Fruit fly (Drosophila melanogaster): ENCODE results near the gene inaF-A.

DNA sequence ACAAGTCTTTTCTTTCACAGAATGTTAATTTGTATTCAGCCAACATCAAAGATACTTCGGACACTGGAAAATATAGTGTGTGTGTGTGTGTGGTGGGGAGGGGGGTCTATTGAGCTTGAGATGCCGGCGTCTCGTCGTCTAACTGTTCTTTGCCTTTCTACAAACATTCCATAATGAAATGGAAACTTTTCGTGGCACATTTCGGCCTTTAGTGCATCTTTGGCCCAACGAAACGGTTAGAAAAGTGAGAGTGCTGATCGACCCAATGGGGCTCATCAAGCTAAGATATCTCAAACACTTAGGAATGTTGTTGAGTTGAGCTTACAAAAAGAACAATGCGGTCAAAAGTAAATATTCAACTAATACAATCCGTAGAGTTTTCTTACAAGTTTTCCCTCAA lies 23.2 kb upstream of the inaF-A start:
- TF ChIP-seq Myc (optimal IDR thresholded peaks at IDR 0.05) (no peak), rgr (GFP tag; optimal IDR thresholded peaks at IDR 0.05) (no peak), usp (GFP tag; optimal IDR thresholded peaks at IDR 0.05) (no peak), Mio (GFP tag; optimal IDR thresholded peaks at IDR 0.05) (no peak), psq (GFP tag; optimal IDR thresholded peaks at IDR 0.05) (no peak), Hr83 (GFP tag; optimal IDR thresholded peaks at IDR 0.05; ENCODE audit: poor library complexity, severe bottlenecking) (no peak), h (GFP tag; optimal IDR thresholded peaks at IDR 0.05) (no peak), lola (GFP tag; optimal IDR thresholded peaks at IDR 0.05) (no peak), br (GFP tag; optimal IDR thresholded peaks at IDR 0.05) (no peak)

Data from whole organism, wandering third instar larva.